Worm (Caenorhabditis elegans): Measurements from ENCODE around the gene rnp-4.

- TF ChIP-seq nhr-25 (tag; optimal IDR thresholded peaks at IDR 0.05) (no peak), fkh-10 (GFP tag; optimal IDR thresholded peaks at IDR 0.05) (no peak), nhr-77 (tag; optimal IDR thresholded peaks at IDR 0.05) (no peak), nhr-28 (tag; optimal IDR thresholded peaks at IDR 0.05) (no peak), unc-62 (GFP tag; optimal IDR thresholded peaks at IDR 0.05) (no peak), nhr-237 (tag; optimal IDR thresholded peaks at IDR 0.05) (no peak)
Measured at ce11 chrIII:4367649-4368048, 38.4 kb upstream of the rnp-4 start, which contains the start of gene ckb-2.

All from whole organism, L3 larva.